Worm (Caenorhabditis elegans) whole organism, L1 larva: ENCODE data around the gene F53C3.1.

Experiments used
- Y116A8C.19 ChIP-seq: sonication (generic microtip); optimal IDR thresholded peaks from 2 replicates; lab custom pipeline; 2016; ENCODE audit warnings: missing compliant biosample characterization, missing genetic modification characterization, borderline replicate concordance
- alr-1 ChIP-seq: fragments of 200-800 bp; sonication (Bioruptor generic); optimal IDR thresholded peaks from 2 replicates; lab custom pipeline; 2018; ENCODE audit warnings: borderline replicate concordance, mild to moderate bottlenecking, missing genetic modification characterization, missing compliant biosample characterization
- aly-2 ChIP-seq: fragments of 150-350 bp; optimal IDR thresholded peaks from 2 replicates; lab custom pipeline; 2014; ENCODE audit warnings: missing biosample characterization, missing genetic modification characterization
- blmp-1 ChIP-seq: fragments of 150-350 bp; optimal IDR thresholded peaks from 2 replicates; lab custom pipeline; 2014; ENCODE audit warnings: missing biosample characterization, missing genetic modification characterization
- ceh-63 ChIP-seq: fragments of 200-800 bp; sonication (Bioruptor generic); optimal IDR thresholded peaks from 2 replicates; lab custom pipeline; 2018; ENCODE audit warnings: mild to moderate bottlenecking, missing genetic modification characterization, missing compliant biosample characterization
- ceh-8 ChIP-seq: fragments of 200-800 bp; sonication (Bioruptor generic); optimal IDR thresholded peaks from 2 replicates; lab custom pipeline; 2018; ENCODE audit warnings: mild to moderate bottlenecking, missing genetic modification characterization, moderate library complexity, missing compliant biosample characterization
- ceh-88 ChIP-seq: fragments of 200-800 bp; sonication (Bioruptor generic); IDR thresholded peaks from 2 replicates; pipeline ENCODE4 v1.3.6; 2022; ENCODE audit warnings: missing genetic modification characterization, missing compliant biosample characterization
- dsc-1 ChIP-seq: sonication (generic microtip); optimal IDR thresholded peaks from 2 replicates; lab custom pipeline; 2016; ENCODE audit warnings: mild to moderate bottlenecking, missing genetic modification characterization, missing compliant biosample characterization
- efl-1 ChIP-seq, 4 experiments: fragments of 150-350 bp; optimal IDR thresholded peaks in 3 of 4; peaks in 1 of 4; 1 replicate in 1 of 4; 2 replicates in 3 of 4; lab custom pipeline; 2014; ENCODE audit warnings: missing biosample characterization in 2 of 4, missing genetic modification characterization in 2 of 4, missing genetic modification reagents in 2 of 4
- efl-3 ChIP-seq: fragments of 200-800 bp; sonication (Bioruptor generic); optimal IDR thresholded peaks from 2 replicates; lab custom pipeline; 2018; ENCODE audit warnings: mild to moderate bottlenecking, missing genetic modification characterization, missing compliant biosample characterization
- egl-27 ChIP-seq, 2 experiments: fragments of 150-350 bp in 1 of 2; sonication (generic microtip); optimal IDR thresholded peaks; 3 replicates each; lab custom pipeline; 2017 to 2018; ENCODE audit warnings: missing biosample characterization in 2 of 2, missing genetic modification characterization in 2 of 2, missing genetic modification reagents in 2 of 2
- elt-2 ChIP-seq: sonication (generic microtip); optimal IDR thresholded peaks from 2 replicates; lab custom pipeline; 2016; ENCODE audit warnings: missing genetic modification characterization, mild to moderate bottlenecking, inconsistent platforms, missing compliant biosample characterization, missing genetic modification reagents
- elt-3 ChIP-seq, 6 experiments: fragments of 150-350 bp in 1 of 6; sonication (generic microtip); optimal IDR thresholded peaks; 2 replicates each; lab custom pipeline; 2017 to 2018; ENCODE audit warnings: missing biosample characterization in 6 of 6, missing genetic modification characterization in 6 of 6, inconsistent platforms in 1 of 6
- fkh-10 ChIP-seq: sonication (generic microtip); optimal IDR thresholded peaks from 2 replicates; lab custom pipeline; 2017; ENCODE audit warnings: missing biosample characterization, missing genetic modification reagents, missing genetic modification characterization
- fkh-4 ChIP-seq: sonication (generic microtip); optimal IDR thresholded peaks from 2 replicates; lab custom pipeline; 2016; ENCODE audit warnings: missing compliant biosample characterization, missing genetic modification characterization, borderline replicate concordance
- fkh-8 ChIP-seq: sonication (generic microtip); optimal IDR thresholded peaks from 2 replicates; lab custom pipeline; 2016; ENCODE audit warnings: mild to moderate bottlenecking, missing genetic modification characterization, missing compliant biosample characterization
- fos-1 ChIP-seq: fragments of 150-350 bp; optimal IDR thresholded peaks from 2 replicates; lab custom pipeline; 2014; ENCODE audit warnings: missing biosample characterization, missing genetic modification characterization
- jun-1 ChIP-seq: fragments of 150-350 bp; optimal IDR thresholded peaks from 2 replicates; lab custom pipeline; 2014; ENCODE audit warnings: missing biosample characterization, missing genetic modification reagents, missing genetic modification characterization
- lin-13 ChIP-seq: fragments of 150-350 bp; optimal IDR thresholded peaks from 2 replicates; lab custom pipeline; 2014; ENCODE audit warnings: missing biosample characterization, missing genetic modification reagents, missing genetic modification characterization
- lin-14 ChIP-seq: fragments of 200-800 bp; sonication (Bioruptor generic); optimal IDR thresholded peaks from 2 replicates; lab custom pipeline; 2018; ENCODE audit warnings: mild to moderate bottlenecking, missing genetic modification characterization, moderate library complexity, missing compliant biosample characterization
- lin-15B ChIP-seq: fragments of 150-350 bp; sonication (generic microtip); optimal IDR thresholded peaks from 3 replicates; lab custom pipeline; 2014; ENCODE audit warnings: missing biosample characterization, missing genetic modification characterization
- lir-3 ChIP-seq: sonication (generic microtip); optimal IDR thresholded peaks from 2 replicates; lab custom pipeline; 2016; ENCODE audit warnings: mild to moderate bottlenecking, missing genetic modification characterization, moderate library complexity, missing compliant biosample characterization; ENCODE audit not compliant: poor library complexity
- lsy-2 ChIP-seq, 2 experiments: fragments of 150-350 bp; optimal IDR thresholded peaks; 2 replicates each; lab custom pipeline; 2014; ENCODE audit warnings: missing biosample characterization in 2 of 2, missing genetic modification characterization in 2 of 2
- mab-9 ChIP-seq: fragments of 200-800 bp; sonication (Bioruptor generic); IDR thresholded peaks from 2 replicates; pipeline ENCODE4 v1.3.6; 2022; ENCODE audit warnings: missing genetic modification reagents, missing genetic modification characterization, missing compliant biosample characterization
- nhr-11 ChIP-seq: fragments of 150-350 bp; optimal IDR thresholded peaks from 2 replicates; lab custom pipeline; 2014; ENCODE audit warnings: missing biosample characterization, missing genetic modification characterization
- nhr-19 ChIP-seq: fragments of 200-800 bp; sonication (Bioruptor generic); conservative IDR thresholded peaks from 2 replicates; pipeline ENCODE4 v1.3.6; 2022; ENCODE audit warnings: missing genetic modification characterization, missing compliant biosample characterization
- nhr-28 ChIP-seq: fragments of 150-350 bp; optimal IDR thresholded peaks from 2 replicates; lab custom pipeline; 2014; ENCODE audit warnings: missing biosample characterization, missing genetic modification characterization
- nhr-71 ChIP-seq: sonication (generic microtip); optimal IDR thresholded peaks from 2 replicates; lab custom pipeline; 2016; ENCODE audit warnings: mild to moderate bottlenecking, missing genetic modification characterization, moderate library complexity, missing compliant biosample characterization
- nhr-84 ChIP-seq: sonication (generic microtip); optimal IDR thresholded peaks from 2 replicates; lab custom pipeline; 2017; ENCODE audit warnings: missing biosample characterization, missing genetic modification characterization
- pag-3 ChIP-seq: sonication (generic microtip); optimal IDR thresholded peaks from 2 replicates; lab custom pipeline; 2017; ENCODE audit warnings: missing genetic modification characterization, mild to moderate bottlenecking, missing compliant biosample characterization, antibody characterized with exemption, borderline replicate concordance; ENCODE audit not compliant: insufficient read depth
- pax-3 ChIP-seq: fragments of 200-800 bp; sonication (Bioruptor generic); optimal IDR thresholded peaks from 2 replicates; lab custom pipeline; 2018; ENCODE audit warnings: mild to moderate bottlenecking, missing genetic modification characterization, moderate library complexity, missing compliant biosample characterization
- pqm-1 ChIP-seq: sonication (generic microtip); optimal IDR thresholded peaks from 3 replicates; lab custom pipeline; 2017; ENCODE audit warnings: missing biosample characterization, missing genetic modification characterization
- rnt-1 ChIP-seq: sonication (generic microtip); optimal IDR thresholded peaks from 2 replicates; lab custom pipeline; 2016; ENCODE audit warnings: mild to moderate bottlenecking, missing genetic modification characterization, moderate library complexity, missing compliant biosample characterization
- snu-23 ChIP-seq: sonication (generic microtip); optimal IDR thresholded peaks from 2 replicates; lab custom pipeline; 2016; ENCODE audit warnings: missing genetic modification characterization, missing compliant biosample characterization
- sox-4 ChIP-seq: sonication (generic microtip); optimal IDR thresholded peaks from 2 replicates; lab custom pipeline; 2016; ENCODE audit warnings: missing genetic modification characterization, missing compliant biosample characterization
- sptf-1 ChIP-seq: fragments of 150-350 bp; optimal IDR thresholded peaks from 2 replicates; lab custom pipeline; 2014; ENCODE audit warnings: missing biosample characterization, missing genetic modification characterization
- swsn-7 ChIP-seq: sonication (generic microtip); optimal IDR thresholded peaks from 2 replicates; lab custom pipeline; 2016; ENCODE audit warnings: missing genetic modification characterization, missing compliant biosample characterization
- tlp-1 ChIP-seq: fragments of 150-350 bp; optimal IDR thresholded peaks from 2 replicates; lab custom pipeline; 2014; ENCODE audit warnings: missing biosample characterization, missing genetic modification characterization
- unc-130 ChIP-seq: fragments of 150-350 bp; optimal IDR thresholded peaks from 2 replicates; lab custom pipeline; 2017; ENCODE audit warnings: missing biosample characterization, missing genetic modification characterization, inconsistent platforms
- unc-30 ChIP-seq: sonication (generic microtip); optimal IDR thresholded peaks from 2 replicates; lab custom pipeline; 2017; ENCODE audit warnings: missing biosample characterization, missing genetic modification characterization
- unc-62 ChIP-seq: fragments of 150-350 bp; optimal IDR thresholded peaks from 2 replicates; lab custom pipeline; 2014; ENCODE audit warnings: missing biosample characterization, missing genetic modification reagents, missing genetic modification characterization
- unc-86 ChIP-seq: sonication (generic microtip); optimal IDR thresholded peaks from 2 replicates; lab custom pipeline; 2016; ENCODE audit warnings: missing genetic modification characterization, missing compliant biosample characterization
- unc-98 ChIP-seq: fragments of 200-800 bp; sonication (Bioruptor generic); IDR thresholded peaks from 2 replicates; pipeline ENCODE4 v1.3.6; 2022; ENCODE audit warnings: missing genetic modification characterization, missing compliant biosample characterization
- vab-15 ChIP-seq: sonication (generic microtip); optimal IDR thresholded peaks from 2 replicates; lab custom pipeline; 2017; ENCODE audit warnings: missing genotype, mild to moderate bottlenecking, missing genetic modification characterization, missing compliant biosample characterization
- xbp-1 ChIP-seq: sonication (generic microtip); optimal IDR thresholded peaks from 2 replicates; lab custom pipeline; 2016; ENCODE audit warnings: missing genetic modification characterization, missing compliant biosample characterization
- zag-1 ChIP-seq: fragments of 150-350 bp; optimal IDR thresholded peaks from 2 replicates; lab custom pipeline; 2014; ENCODE audit warnings: missing biosample characterization, missing genetic modification characterization
- ztf-11 ChIP-seq, 2 experiments: sonication (generic microtip); optimal IDR thresholded peaks; 2 replicates each; lab custom pipeline; 2016 to 2017; ENCODE audit warnings: missing genetic modification characterization in 2 of 2, missing biosample characterization in 1 of 2, missing compliant biosample characterization in 1 of 2

The F53C3.1 gene

ce11 chrII:3958673-3959299 is 47.0 kb downstream of the F53C3.1 start (continued):
- TF ChIP-seq unc-130 = peak; percentile 41
- peak; percentile 62 to 75 for TF ChIP-seq lsy-2 (tag; optimal IDR thresholded peaks at IDR 0.05; lab: Kevin White, UChicago)
- peak; percentile 79 for TF ChIP-seq fkh-8 (tag; lab: Kevin White, UChicago)
- no peak for TF ChIP-seq fkh-10 (GFP tag; lab: Kevin White, UChicago)
- TF ChIP-seq dsc-1 (tag; lab: Kevin White, UChicago) = peak; percentile 65
- no peak for TF ChIP-seq alr-1 (tag; lab: Kevin White, UChicago)
- peak; percentile 81 for TF ChIP-seq snu-23 (GFP tag; lab: Kevin White, UChicago)
- TF ChIP-seq nhr-11 (tag; lab: Kevin White, UChicago) = no peak
- TF ChIP-seq unc-86 (tag; lab: Kevin White, UChicago) = peak; percentile 26
- TF ChIP-seq unc-98 = 0 out of 2 replicates have a peak, but pooled peaks have one; percentile 20
- no peak for TF ChIP-seq mab-9 (GFP tag; lab: Robert Waterston, UW)
- no peak for TF ChIP-seq zag-1
- TF ChIP-seq pag-3 (tag; lab: Kevin White, UChicago) = no peak
- no peak for TF ChIP-seq ztf-11 (tag; optimal IDR thresholded peaks at IDR 0.05; lab: Kevin White, UChicago)
- 0 out of 2 replicates have a peak, but pooled peaks have one; percentile 35 for TF ChIP-seq ceh-88 (GFP tag; lab: Robert Waterston, UW)
- TF ChIP-seq egl-27 (tag; optimal IDR thresholded peaks at IDR 0.05; lab: Kevin White, UChicago) = no peak
- TF ChIP-seq sptf-1 (tag; lab: Kevin White, UChicago) = no peak
- TF ChIP-seq fos-1 (tag; lab: Kevin White, UChicago) = peak; percentile 17
- no peak for TF ChIP-seq vab-15 (tag; lab: Kevin White, UChicago)
- TF ChIP-seq lin-13 (GFP tag; lab: Kevin White, UChicago) = peak; percentile 56
- peak; percentile 28 for TF ChIP-seq ceh-8
- no peak for TF ChIP-seq blmp-1 (tag; lab: Kevin White, UChicago)
- TF ChIP-seq rnt-1 = peak; percentile 57
- no peak for TF ChIP-seq elt-3 (tag; optimal IDR thresholded peaks at IDR 0.05; lab: Kevin White, UChicago)
- no peak for TF ChIP-seq Y116A8C.19 (tag; lab: Kevin White, UChicago)
- no peak for TF ChIP-seq efl-3 (GFP tag; lab: Kevin White, UChicago)
- TF ChIP-seq xbp-1 (tag; lab: Kevin White, UChicago) = peak; percentile 48
- peak; percentile 56 to 63 for TF ChIP-seq efl-1 (optimal IDR thresholded peaks at IDR 0.05; lab: Kevin White, UChicago)
- TF ChIP-seq efl-1 (GFP tag; optimal IDR thresholded peaks at IDR 0.05 in 1 of 2; lab: Kevin White, UChicago) = peak; percentile 1 to 92
- no peak for TF ChIP-seq fkh-4 (tag; lab: Kevin White, UChicago)
- no peak for TF ChIP-seq tlp-1 (tag; lab: Kevin White, UChicago)
- no peak for TF ChIP-seq pqm-1 (tag; lab: Kevin White, UChicago)
- peak; percentile 45 for TF ChIP-seq pax-3 (tag; lab: Kevin White, UChicago)
- no peak for TF ChIP-seq unc-30 (tag; lab: Kevin White, UChicago)
- TF ChIP-seq nhr-84 (tag; lab: Kevin White, UChicago) = no peak
- peak; percentile 89 for TF ChIP-seq nhr-71 (tag; lab: Kevin White, UChicago)
- TF ChIP-seq jun-1 = peak; percentile 73
- no peak for TF ChIP-seq unc-62
- TF ChIP-seq lin-15B = no peak
- TF ChIP-seq swsn-7 (tag; lab: Kevin White, UChicago) = peak; percentile 75
- TF ChIP-seq sox-4 = no peak
- TF ChIP-seq nhr-19 (GFP tag; lab: Robert Waterston, UW) = peak; percentile 62
- TF ChIP-seq ceh-63 = no peak
- peak; percentile 66 for TF ChIP-seq lir-3 (tag; lab: Kevin White, UChicago)
- no peak for TF ChIP-seq aly-2
- TF ChIP-seq elt-2 (tag; lab: Kevin White, UChicago) = peak; percentile 84
- peak; percentile 97 for TF ChIP-seq lin-14 (GFP tag; lab: Kevin White, UChicago)
- no peak for TF ChIP-seq nhr-28
